Fruit fly (Drosophila melanogaster) whole organism, embryonic: ENCODE results near the gene UQCR-C1.

Experiments used
- Abd-B ChIP-seq: fragments of 200-800 bp; sonication (Bioruptor generic); optimal IDR thresholded peaks from 2 replicates; lab custom pipeline; 2018; ENCODE audit warnings: missing biosample characterization, mild to moderate bottlenecking, missing genetic modification characterization, moderate library complexity
- Atf6 ChIP-seq: fragments of 200-800 bp; sonication (Bioruptor generic); IDR thresholded peaks from 2 replicates; pipeline ENCODE4 v1.3.6; 2022; ENCODE audit warnings: missing biosample characterization, missing genetic modification characterization
- BtbVII ChIP-seq: fragments of 200-800 bp; sonication (Bioruptor generic); optimal IDR thresholded peaks from 3 replicates; lab custom pipeline; 2017; ENCODE audit warnings: missing biosample characterization, mild to moderate bottlenecking, missing genetic modification characterization
- CG10147 ChIP-seq: fragments of 200-800 bp; sonication (Bioruptor generic); optimal IDR thresholded peaks from 2 replicates; lab custom pipeline; 2019; ENCODE audit warnings: missing biosample characterization, mild to moderate bottlenecking, missing genetic modification characterization, moderate library complexity
- CG10274 ChIP-seq: fragments of 200-800 bp; sonication (Bioruptor generic); optimal IDR thresholded peaks from 3 replicates; lab custom pipeline; 2017; ENCODE audit warnings: missing biosample characterization, mild to moderate bottlenecking, missing genetic modification characterization
- CG11085 ChIP-seq: fragments of 200-800 bp; sonication (Bioruptor generic); IDR thresholded peaks from 2 replicates; pipeline ENCODE4 v1.3.6; 2022; ENCODE audit warnings: missing biosample characterization, missing genetic modification characterization
- CG13123 ChIP-seq: fragments of 200-800 bp; sonication (Bioruptor generic); optimal IDR thresholded peaks from 2 replicates; lab custom pipeline; 2016; ENCODE audit warnings: missing biosample characterization, missing genetic modification characterization
- CG13424 ChIP-seq: fragments of 200-800 bp; sonication (Bioruptor generic); optimal IDR thresholded peaks from 2 replicates; lab custom pipeline; 2019; ENCODE audit warnings: missing biosample characterization, mild to moderate bottlenecking, missing genetic modification characterization, moderate library complexity
- CG13624 ChIP-seq: fragments of 200-800 bp; sonication (Bioruptor generic); optimal IDR thresholded peaks from 2 replicates; lab custom pipeline; 2016; ENCODE audit warnings: missing biosample characterization, missing genetic modification characterization
- CG15011 ChIP-seq: fragments of 200-800 bp; sonication (Bioruptor generic); optimal IDR thresholded peaks from 3 replicates; lab custom pipeline; 2018; ENCODE audit warnings: missing biosample characterization, mild to moderate bottlenecking, missing genetic modification characterization
- CG15269 ChIP-seq: fragments of 200-800 bp; sonication (Bioruptor generic); optimal IDR thresholded peaks from 2 replicates; lab custom pipeline; 2018; ENCODE audit warnings: missing biosample characterization, mild to moderate bottlenecking, missing genetic modification characterization, moderate library complexity
- CG15479 ChIP-seq: fragments of 200-800 bp; sonication (Bioruptor generic); optimal IDR thresholded peaks from 3 replicates; lab custom pipeline; 2019; ENCODE audit warnings: missing biosample characterization, mild to moderate bottlenecking, missing genetic modification characterization, moderate library complexity
- CG1647 ChIP-seq: fragments of 200-800 bp; sonication (Bioruptor generic); optimal IDR thresholded peaks from 3 replicates; lab custom pipeline; 2016; ENCODE audit warnings: missing biosample characterization, missing genetic modification characterization
- CG16779 ChIP-seq: fragments of 200-800 bp; sonication (Bioruptor generic); IDR thresholded peaks from 2 replicates; pipeline ENCODE4 v1.3.6; 2022; ENCODE audit warnings: missing biosample characterization, missing genetic modification characterization
- CG18599 ChIP-seq: fragments of 200-800 bp; sonication (Bioruptor generic); optimal IDR thresholded peaks from 3 replicates; lab custom pipeline; 2017; ENCODE audit warnings: missing biosample characterization, missing genetic modification characterization, mild to moderate bottlenecking, moderate library complexity, missing genetic modification reagents
- CG30403 ChIP-seq: fragments of 200-800 bp; sonication (Bioruptor generic); optimal IDR thresholded peaks from 3 replicates; lab custom pipeline; 2016; ENCODE audit warnings: missing biosample characterization, missing genetic modification characterization
- CG4328 ChIP-seq: fragments of 200-800 bp; sonication (Bioruptor generic); optimal IDR thresholded peaks from 3 replicates; lab custom pipeline; 2017; ENCODE audit warnings: missing biosample characterization, missing genetic modification reagents, missing genetic modification characterization
- CG5180 ChIP-seq: fragments of 200-800 bp; sonication (Bioruptor generic); optimal IDR thresholded peaks from 3 replicates; lab custom pipeline; 2017; ENCODE audit warnings: missing biosample characterization, missing genetic modification characterization, mild to moderate bottlenecking, moderate library complexity, missing genetic modification reagents
- CG5953 ChIP-seq: fragments of 200-800 bp; sonication (Bioruptor generic); IDR thresholded peaks from 2 replicates; pipeline ENCODE4 v1.3.6; 2022; ENCODE audit warnings: missing biosample characterization, missing genetic modification characterization
- CG6683 ChIP-seq: fragments of 200-800 bp; sonication (Bioruptor generic); optimal IDR thresholded peaks from 2 replicates; lab custom pipeline; 2017; ENCODE audit warnings: missing biosample characterization, mild to moderate bottlenecking, missing genetic modification characterization, missing genetic modification reagents
- CG6689 ChIP-seq: fragments of 200-800 bp; sonication (Bioruptor generic); IDR thresholded peaks from 2 replicates; pipeline ENCODE4 v1.3.6; 2022; ENCODE audit warnings: missing biosample characterization, missing genetic modification characterization
- CG6765 ChIP-seq: fragments of 200-800 bp; sonication (Bioruptor generic); optimal IDR thresholded peaks from 3 replicates; lab custom pipeline; 2017; ENCODE audit warnings: missing biosample characterization, mild to moderate bottlenecking, missing genetic modification characterization
- CG7556 ChIP-seq: fragments of 200-800 bp; sonication (Bioruptor generic); optimal IDR thresholded peaks from 2 replicates; lab custom pipeline; 2017; ENCODE audit warnings: missing biosample characterization, mild to moderate bottlenecking, missing genetic modification characterization
- CG9437 ChIP-seq: fragments of 200-800 bp; sonication (Bioruptor generic); optimal IDR thresholded peaks from 2 replicates; lab custom pipeline; 2018; ENCODE audit warnings: missing biosample characterization, mild to moderate bottlenecking, missing genetic modification characterization
- Deaf1 ChIP-seq: fragments of 200-800 bp; optimal IDR thresholded peaks from 3 replicates; lab custom pipeline; 2019; ENCODE audit warnings: missing biosample characterization, mild to moderate bottlenecking, missing genetic modification characterization, moderate library complexity
- Fer1 ChIP-seq: fragments of 200-800 bp; sonication (Bioruptor generic); optimal IDR thresholded peaks from 2 replicates; lab custom pipeline; 2017; ENCODE audit warnings: missing biosample characterization, mild to moderate bottlenecking, missing genetic modification characterization
- Fer3 ChIP-seq: fragments of 200-800 bp; sonication (Bioruptor generic); optimal IDR thresholded peaks from 2 replicates; lab custom pipeline; 2018; ENCODE audit warnings: missing biosample characterization, mild to moderate bottlenecking, missing genetic modification characterization, moderate library complexity
- HLH54F ChIP-seq: fragments of 200-800 bp; sonication (Bioruptor generic); optimal IDR thresholded peaks from 3 replicates; lab custom pipeline; 2016; ENCODE audit warnings: missing biosample characterization, missing genetic modification characterization
- Hand ChIP-seq: fragments of 200-800 bp; sonication (Bioruptor generic); optimal IDR thresholded peaks from 2 replicates; lab custom pipeline; 2017; ENCODE audit warnings: mild to moderate bottlenecking, missing biosample characterization, missing genetic modification reagents, missing genetic modification characterization
- Hmr ChIP-seq: fragments of 200-800 bp; sonication (Bioruptor generic); optimal IDR thresholded peaks from 3 replicates; lab custom pipeline; 2017; ENCODE audit warnings: mild to moderate bottlenecking, missing biosample characterization, missing genetic modification reagents, missing genetic modification characterization
- Med ChIP-seq: fragments of 200-800 bp; sonication (Bioruptor generic); peaks from one replicate; lab custom pipeline; 2016; ENCODE audit warnings: missing biosample characterization, missing genetic modification characterization, mild to moderate bottlenecking, inconsistent platforms, moderate library complexity
- PHDP ChIP-seq: fragments of 200-800 bp; sonication (Bioruptor generic); optimal IDR thresholded peaks from 3 replicates; lab custom pipeline; 2018; ENCODE audit warnings: missing biosample characterization, mild to moderate bottlenecking, missing genetic modification characterization, moderate library complexity
- Pdp1 ChIP-seq, 2 experiments: fragments of 200-800 bp; sonication (Bioruptor generic); optimal IDR thresholded peaks; 3 replicates each; lab custom pipeline; 2016; ENCODE audit warnings: missing biosample characterization in 2 of 2, missing genetic modification characterization in 2 of 2, mild to moderate bottlenecking in 1 of 2, moderate library complexity in 1 of 2
- abd-A ChIP-seq: fragments of 200-800 bp; sonication (Bioruptor generic); optimal IDR thresholded peaks from 3 replicates; lab custom pipeline; 2019; ENCODE audit warnings: missing biosample characterization, mild to moderate bottlenecking, missing genetic modification characterization, moderate library complexity
- bbx ChIP-seq: fragments of 200-800 bp; sonication (Bioruptor generic); IDR thresholded peaks from 2 replicates; pipeline ENCODE4 v1.3.6; 2022; ENCODE audit warnings: missing biosample characterization, missing genetic modification characterization; ENCODE audit not compliant: partially characterized antibody
- cwo ChIP-seq: fragments of 200-800 bp; sonication (Bioruptor generic); optimal IDR thresholded peaks from 3 replicates; lab custom pipeline; 2017; ENCODE audit warnings: missing biosample characterization, missing genetic modification characterization, mild to moderate bottlenecking, moderate library complexity, missing genetic modification reagents
- dysf ChIP-seq: fragments of 200-800 bp; sonication (Bioruptor generic); IDR thresholded peaks from 3 replicates; pipeline ENCODE4 v1.3.6; 2022; ENCODE audit warnings: missing biosample characterization, missing genetic modification characterization
- grau ChIP-seq: fragments of 200-800 bp; optimal IDR thresholded peaks from 3 replicates; lab custom pipeline; 2019; ENCODE audit warnings: missing biosample characterization, mild to moderate bottlenecking, missing genetic modification characterization, moderate library complexity
- gsb-n ChIP-seq: fragments of 200-800 bp; sonication (Bioruptor generic); optimal IDR thresholded peaks from 3 replicates; lab custom pipeline; 2018; ENCODE audit warnings: missing biosample characterization, mild to moderate bottlenecking, missing genetic modification characterization
- hb ChIP-seq: fragments of 200-800 bp; sonication (Bioruptor generic); IDR thresholded peaks from 3 replicates; pipeline ENCODE4 v1.3.6; 2022; ENCODE audit warnings: missing biosample characterization, missing genetic modification characterization; ENCODE audit not compliant: partially characterized antibody
- nau ChIP-seq: fragments of 200-800 bp; sonication (Bioruptor generic); optimal IDR thresholded peaks from 3 replicates; lab custom pipeline; 2017; ENCODE audit warnings: missing biosample characterization, mild to moderate bottlenecking, missing genetic modification characterization, missing genetic modification reagents
- odd ChIP-seq: fragments of 200-800 bp; sonication (Bioruptor generic); optimal IDR thresholded peaks from 2 replicates; lab custom pipeline; 2017; ENCODE audit warnings: missing biosample characterization, mild to moderate bottlenecking, missing genetic modification characterization
- pita ChIP-seq: fragments of 200-800 bp; sonication (Bioruptor generic); optimal IDR thresholded peaks from 2 replicates; lab custom pipeline; 2017; ENCODE audit warnings: missing biosample characterization, mild to moderate bottlenecking, missing genetic modification characterization
- pros ChIP-seq: fragments of 200-800 bp; sonication (Bioruptor generic); optimal IDR thresholded peaks from 3 replicates; lab custom pipeline; 2019; ENCODE audit warnings: missing biosample characterization, mild to moderate bottlenecking, missing genetic modification characterization, moderate library complexity
- row ChIP-seq: fragments of 200-800 bp; sonication (Bioruptor generic); IDR thresholded peaks from 3 replicates; pipeline ENCODE4 v1.3.6; 2022; ENCODE audit warnings: missing biosample characterization, missing genetic modification characterization
- sd ChIP-seq: fragments of 200-800 bp; sonication (Bioruptor generic); optimal IDR thresholded peaks from 3 replicates; lab custom pipeline; 2018; ENCODE audit warnings: missing biosample characterization, mild to moderate bottlenecking, missing genetic modification characterization, moderate library complexity
- tin ChIP-seq: fragments of 200-800 bp; sonication (Bioruptor generic); optimal IDR thresholded peaks from 3 replicates; lab custom pipeline; 2016; ENCODE audit warnings: missing biosample characterization, missing genetic modification characterization
- zfh2 ChIP-seq: fragments of 200-800 bp; sonication (Bioruptor generic); optimal IDR thresholded peaks from 2 replicates; lab custom pipeline; 2016; ENCODE audit warnings: missing biosample characterization, missing genetic modification characterization

UQCR-C1 gene

DNA sequence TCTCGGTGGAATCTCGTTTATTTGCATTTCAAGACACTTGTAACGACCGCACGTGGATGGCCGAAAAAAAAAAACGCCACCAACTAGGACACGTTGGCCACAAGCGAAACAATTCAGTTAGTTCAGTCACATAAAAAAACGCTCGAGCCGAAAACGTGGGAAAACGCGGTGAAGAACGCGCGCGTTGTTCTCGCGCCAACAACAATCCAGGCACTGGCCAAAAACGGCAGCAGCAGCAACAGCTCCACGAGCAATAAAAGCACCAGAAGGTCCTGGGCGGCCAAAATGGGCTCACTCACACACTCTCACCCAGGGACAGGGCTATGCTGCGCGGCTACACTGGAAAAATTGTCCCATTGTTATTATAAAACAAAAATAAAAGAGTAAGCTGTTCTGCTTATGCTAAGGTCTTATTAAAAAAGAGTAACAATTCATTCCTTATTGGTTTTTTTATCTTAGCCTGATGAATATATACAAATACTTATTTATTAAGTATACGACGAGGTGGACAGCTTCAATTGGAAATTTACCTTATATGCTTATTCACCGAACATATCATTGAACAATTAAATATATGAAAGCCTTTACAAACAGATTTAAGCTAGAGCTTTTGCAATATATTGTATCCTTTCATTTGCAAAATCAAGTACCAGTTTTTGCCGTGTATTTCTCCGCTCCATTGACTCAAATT, 14.6 kb upstream of the UQCR-C1 start, which contains the start of gene btsz (continued):
- TF ChIP-seq CG13424 (tag; lab: Kevin White, UChicago) = peak; percentile 54
- peak; percentile 66 for TF ChIP-seq CG30403 (GFP tag; lab: Kevin White, UChicago)
- TF ChIP-seq Abd-B = peak; percentile 6
- peak in 1 of 2 experiments; percentile 24 for TF ChIP-seq Pdp1 (GFP tag; optimal IDR thresholded peaks at IDR 0.05; lab: Kevin White, UChicago)
- peak; percentile 7 for TF ChIP-seq tin (GFP tag; lab: Kevin White, UChicago)
- TF ChIP-seq CG11085 (GFP tag; lab: Robert Waterston, UW) = no peak
- TF ChIP-seq Fer3 (tag; lab: Kevin White, UChicago) = peak; percentile 10
- no peak for TF ChIP-seq pros (GFP tag; lab: Kevin White, UChicago)
- peak; percentile 6 for TF ChIP-seq CG13624 (GFP tag; lab: Kevin White, UChicago)
- peak; percentile 26 for TF ChIP-seq CG9437 (GFP tag; lab: Kevin White, UChicago)
- peak; percentile 6 for TF ChIP-seq sd (tag; lab: Kevin White, UChicago)
- TF ChIP-seq CG16779 (GFP tag; lab: Robert Waterston, UW) = peak; percentile 78
- peak; percentile 22 for TF ChIP-seq odd (GFP tag; lab: Kevin White, UChicago)
- TF ChIP-seq CG6689 (GFP tag; lab: Robert Waterston, UW) = 0 out of 2 replicates have a peak, but pooled peaks have one; percentile 31
- 0 out of 2 replicates have a peak, but pooled peaks have one; percentile 16 for TF ChIP-seq Atf6
- TF ChIP-seq abd-A = peak; percentile 32
- no peak for TF ChIP-seq nau (GFP tag; lab: Kevin White, UChicago)
- no peak for TF ChIP-seq CG5953 (GFP tag; lab: Robert Waterston, UW)
- peak; percentile 64 for TF ChIP-seq cwo (GFP tag; lab: Kevin White, UChicago)
- peak; percentile 47; the same call in 2 of the 3 replicates for TF ChIP-seq dysf (GFP tag; lab: Robert Waterston, UW)
- TF ChIP-seq grau (tag; lab: Kevin White, UChicago) = peak; percentile 62
- peak; percentile 43 for TF ChIP-seq CG6683 (GFP tag; lab: Kevin White, UChicago)
- peak; percentile 77 for TF ChIP-seq Hmr
- no peak for TF ChIP-seq CG13123 (GFP tag; lab: Kevin White, UChicago)
- TF ChIP-seq CG15269 (tag; lab: Kevin White, UChicago) = peak; percentile 53
- TF ChIP-seq CG1647 (GFP tag; lab: Kevin White, UChicago) = no peak
- peak; percentile 51 for TF ChIP-seq row (GFP tag; lab: Robert Waterston, UW)
- TF ChIP-seq pita (GFP tag; lab: Kevin White, UChicago) = no peak
- peak; percentile 9 for TF ChIP-seq CG10274
- TF ChIP-seq bbx (GFP tag; lab: Robert Waterston, UW) = no peak
- TF ChIP-seq hb (GFP tag; lab: Robert Waterston, UW) = no peak
- TF ChIP-seq CG4328 (GFP tag; lab: Kevin White, UChicago) = peak; percentile 31
- peak; percentile 68 for TF ChIP-seq Fer1 (GFP tag; lab: Kevin White, UChicago)
- peak; percentile 5 for TF ChIP-seq zfh2 (GFP tag; lab: Kevin White, UChicago)
- no peak for TF ChIP-seq Deaf1 (tag; lab: Kevin White, UChicago)
- no peak for TF ChIP-seq CG15479 (GFP tag; lab: Kevin White, UChicago)
- peak; percentile 46 for TF ChIP-seq CG6765 (GFP tag; lab: Kevin White, UChicago)
- peak; percentile 31 for TF ChIP-seq CG5180 (GFP tag; lab: Kevin White, UChicago)
- TF ChIP-seq Hand = peak; percentile 69
- peak; percentile 72 for TF ChIP-seq CG10147
- TF ChIP-seq Med (GFP tag; lab: Kevin White, UChicago) = peak; percentile 18
- TF ChIP-seq HLH54F (GFP tag; lab: Kevin White, UChicago) = no peak
- TF ChIP-seq CG15011 (GFP tag; lab: Kevin White, UChicago) = peak; percentile 53
- peak; percentile 78 for TF ChIP-seq CG18599 (GFP tag; lab: Kevin White, UChicago)
- peak; percentile 27 for TF ChIP-seq PHDP (tag; lab: Kevin White, UChicago)
- peak; percentile 49 for TF ChIP-seq BtbVII
- peak; percentile 86 for TF ChIP-seq CG7556 (GFP tag; lab: Kevin White, UChicago)
- no peak for TF ChIP-seq gsb-n (tag; lab: Kevin White, UChicago)
